Worm (Caenorhabditis elegans) whole organism, young adult: Measurements from ENCODE around the gene gcsh-1.

ENCODE experiments used
- B0336.3 ChIP-seq: fragments of 200-800 bp; sonication (Bioruptor generic); IDR thresholded peaks from 2 replicates; pipeline ENCODE4 v1.3.6; 2022; ENCODE audit warnings: missing genetic modification characterization, missing compliant biosample characterization
- C17E4.6 ChIP-seq: fragments of 200-800 bp; sonication (Bioruptor generic); IDR thresholded peaks from 2 replicates; pipeline ENCODE4 v1.3.6; 2022; ENCODE audit warnings: missing genetic modification reagents, missing genetic modification characterization, missing compliant biosample characterization
- F22D6.2 ChIP-seq: sonication (generic microtip); optimal IDR thresholded peaks from 2 replicates; lab custom pipeline; 2016; ENCODE audit warnings: mild to moderate bottlenecking, missing genetic modification characterization, missing compliant biosample characterization
- K12H6.12 ChIP-seq: fragments of 200-800 bp; sonication (Bioruptor generic); optimal IDR thresholded peaks from 2 replicates; lab custom pipeline; 2018; ENCODE audit warnings: mild to moderate bottlenecking, missing genetic modification characterization, missing compliant biosample characterization
- T07F8.4 ChIP-seq: sonication (generic microtip); optimal IDR thresholded peaks from 2 replicates; lab custom pipeline; 2016; ENCODE audit warnings: mild to moderate bottlenecking, missing genetic modification characterization, moderate library complexity, missing compliant biosample characterization
- ama-1 ChIP-seq, 3 experiments: fragments of 150-350 bp in 1 of 3; sonication (generic microtip) in 2 of 3; optimal IDR thresholded peaks; 2 replicates each; lab custom pipeline; 2014 to 2018; ENCODE audit warnings: missing biosample characterization in 2 of 3, missing genetic modification characterization in 2 of 3, missing genetic modification reagents in 2 of 3
- atf-7 ChIP-seq: sonication (generic microtip); optimal IDR thresholded peaks from 2 replicates; lab custom pipeline; 2017; ENCODE audit warnings: mild to moderate bottlenecking, missing genetic modification characterization, missing compliant biosample characterization
- athp-1 ChIP-seq: sonication (generic microtip); optimal IDR thresholded peaks from 2 replicates; lab custom pipeline; 2017; ENCODE audit warnings: mild to moderate bottlenecking, missing genetic modification characterization, missing compliant biosample characterization
- bed-1 ChIP-seq: fragments of 200-800 bp; sonication (Bioruptor generic); IDR thresholded peaks from 2 replicates; pipeline ENCODE4 v1.3.6; 2022; ENCODE audit warnings: missing genetic modification reagents, missing genetic modification characterization, missing compliant biosample characterization
- cebp-1 ChIP-seq, 2 experiments: fragments of 200-800 bp in 1 of 2; sonication (Bioruptor generic) in 1 of 2; sonication (generic microtip) in 1 of 2; IDR thresholded peaks in 1 of 2; optimal IDR thresholded peaks in 1 of 2; 2 replicates each; pipeline versions ENCODE4 v1.3.6 to Lab custom; 2017 to 2022; ENCODE audit warnings: missing compliant biosample characterization in 2 of 2, missing genetic modification characterization in 2 of 2, mild to moderate bottlenecking in 1 of 2, missing genetic modification reagents in 1 of 2, moderate library complexity in 1 of 2
- ceh-58 ChIP-seq: fragments of 200-800 bp; sonication (Bioruptor generic); IDR thresholded peaks from 2 replicates; pipeline ENCODE4 v1.3.6; 2022; ENCODE audit warnings: missing genetic modification characterization, missing compliant biosample characterization
- chd-7 ChIP-seq: sonication (generic microtip); optimal IDR thresholded peaks from 2 replicates; lab custom pipeline; 2016; ENCODE audit warnings: mild to moderate bottlenecking, missing genetic modification characterization, moderate library complexity, missing compliant biosample characterization
- gei-17 ChIP-seq: fragments of 200-800 bp; sonication (Bioruptor generic); optimal IDR thresholded peaks from 2 replicates; lab custom pipeline; 2018; ENCODE audit warnings: mild to moderate bottlenecking, missing genetic modification characterization, missing compliant biosample characterization
- hsf-1 ChIP-seq: fragments of 200-800 bp; sonication (Bioruptor generic); IDR thresholded peaks from 2 replicates; pipeline ENCODE4 v1.3.6; 2022; ENCODE audit warnings: missing genetic modification reagents, missing genetic modification characterization, missing compliant biosample characterization
- let-526 ChIP-seq: fragments of 200-800 bp; sonication (Bioruptor generic); IDR thresholded peaks from 2 replicates; pipeline ENCODE4 v1.3.6; 2022; ENCODE audit warnings: missing genetic modification reagents, missing genetic modification characterization, missing compliant biosample characterization
- let-607 ChIP-seq, 2 experiments: fragments of 200-800 bp in 1 of 2; sonication (Bioruptor generic) in 1 of 2; sonication (generic microtip) in 1 of 2; optimal IDR thresholded peaks; 2 replicates each; lab custom pipeline; 2016 to 2018; ENCODE audit warnings: mild to moderate bottlenecking in 2 of 2, missing compliant biosample characterization in 2 of 2, missing genetic modification characterization in 2 of 2, moderate library complexity in 2 of 2, missing genotype in 1 of 2
- lin-40 ChIP-seq: sonication (generic microtip); optimal IDR thresholded peaks from 2 replicates; lab custom pipeline; 2016; ENCODE audit warnings: missing genetic modification characterization, mild to moderate bottlenecking, missing compliant biosample characterization, missing genotype, missing genetic modification reagents
- mxl-1 ChIP-seq: sonication (generic microtip); optimal IDR thresholded peaks from 2 replicates; lab custom pipeline; 2016; ENCODE audit warnings: missing genetic modification characterization, missing compliant biosample characterization
- nhr-179 ChIP-seq: sonication (generic microtip); optimal IDR thresholded peaks from 2 replicates; lab custom pipeline; 2016; ENCODE audit warnings: mild to moderate bottlenecking, missing genetic modification characterization, missing compliant biosample characterization
- nhr-80 ChIP-seq: sonication (generic microtip); optimal IDR thresholded peaks from 2 replicates; lab custom pipeline; 2016; ENCODE audit warnings: missing genetic modification characterization, missing compliant biosample characterization
- nhr-90 ChIP-seq: sonication (generic microtip); optimal IDR thresholded peaks from 2 replicates; lab custom pipeline; 2016; ENCODE audit warnings: missing genotype, mild to moderate bottlenecking, missing genetic modification characterization, missing compliant biosample characterization
- pha-4 ChIP-seq: fragments of 150-350 bp; sonication (generic microtip); optimal IDR thresholded peaks from 2 replicates; lab custom pipeline; 2014; ENCODE audit warnings: missing biosample characterization, missing genetic modification reagents, missing genetic modification characterization
- snpc-4 ChIP-seq, 5 experiments: fragments of 150-350 bp in 1 of 5; sonication (generic microtip) in 4 of 5; optimal IDR thresholded peaks; 2 replicates each; lab custom pipeline; 2014 to 2018; ENCODE audit warnings: missing genetic modification characterization in 5 of 5, missing biosample characterization in 3 of 5, antibody characterized with exemption in 2 of 5, mild to moderate bottlenecking in 2 of 5, missing compliant biosample characterization in 2 of 5, missing genotype in 2 of 5, moderate library complexity in 2 of 5, missing genetic modification reagents in 1 of 5
- tbp1 ChIP-seq: fragments of 200-800 bp; sonication (Bioruptor generic); optimal IDR thresholded peaks from 2 replicates; lab custom pipeline; 2018; ENCODE audit warnings: mild to moderate bottlenecking, missing genetic modification characterization, missing compliant biosample characterization
- tlf-1 ChIP-seq: fragments of 200-800 bp; sonication (Bioruptor generic); optimal IDR thresholded peaks from 2 replicates; lab custom pipeline; 2018; ENCODE audit warnings: mild to moderate bottlenecking, missing genetic modification characterization, missing compliant biosample characterization
- unc-62 ChIP-seq: fragments of 150-350 bp; optimal IDR thresholded peaks from 2 replicates; lab custom pipeline; 2014; ENCODE audit warnings: missing biosample characterization, missing genetic modification reagents, missing genetic modification characterization
- ztf-18 ChIP-seq: sonication (generic microtip); optimal IDR thresholded peaks from 2 replicates; lab custom pipeline; 2016; ENCODE audit warnings: missing genotype, mild to moderate bottlenecking, missing genetic modification characterization, missing compliant biosample characterization
- ztf-22 ChIP-seq: fragments of 200-800 bp; sonication (Bioruptor generic); optimal IDR thresholded peaks from 2 replicates; lab custom pipeline; 2018; ENCODE audit warnings: mild to moderate bottlenecking, missing genetic modification characterization, moderate library complexity, missing compliant biosample characterization
- ztf-3 ChIP-seq: fragments of 200-800 bp; sonication (Bioruptor generic); optimal IDR thresholded peaks from 2 replicates; lab custom pipeline; 2018; ENCODE audit warnings: mild to moderate bottlenecking, missing genetic modification characterization, missing compliant biosample characterization

The gcsh-1 gene

ce11 chrX:14500422-14501058, 14.3 kb downstream of the gcsh-1 start:
- TF ChIP-seq unc-62 (no peak), cebp-1 (GFP tag; IDR thresholded peaks at IDR 0.05; lab: Robert Waterston, UW) (no peak), cebp-1 (tag; optimal IDR thresholded peaks at IDR 0.05; lab: Kevin White, UChicago) (peak; percentile 50), mxl-1 (tag; lab: Kevin White, UChicago) (no peak), snpc-4 (GFP tag; optimal IDR thresholded peaks at IDR 0.05; lab: Kevin White, UChicago) (no peak), snpc-4 (tag; optimal IDR thresholded peaks at IDR 0.05; lab: Kevin White, UChicago) (peak in 3 of 4 experiments; percentile 0 to 42 (median 28)), tlf-1 (GFP tag; lab: Kevin White, UChicago) (peak; percentile 72), athp-1 (tag; lab: Kevin White, UChicago) (no peak), ztf-18 (tag; lab: Kevin White, UChicago) (no peak), ztf-22 (GFP tag; lab: Kevin White, UChicago) (peak; percentile 89), nhr-90 (tag; lab: Kevin White, UChicago) (peak; percentile 40), pha-4 (tag; lab: Kevin White, UChicago) (peak; percentile 43), T07F8.4 (tag; lab: Kevin White, UChicago) (no peak), ztf-3 (GFP tag; lab: Kevin White, UChicago) (no peak), chd-7 (tag; lab: Kevin White, UChicago) (peak; percentile 69), tbp1 (peak; percentile 46), let-607 (tag; optimal IDR thresholded peaks at IDR 0.05; lab: Kevin White, UChicago) (peak in 1 of 2 experiments; percentile 88), F22D6.2 (tag; lab: Kevin White, UChicago) (peak; percentile 24), nhr-80 (tag; lab: Kevin White, UChicago) (peak; percentile 97), B0336.3 (GFP tag; lab: Robert Waterston, UW) (peak; percentile 51; the same call in 1 of the 2 replicates), gei-17 (GFP tag; lab: Kevin White, UChicago) (peak; percentile 19), lin-40 (tag; lab: Kevin White, UChicago) (peak; percentile 69), atf-7 (peak; percentile 92)

- TF ChIP-seq let-526 (GFP tag; lab: Robert Waterston, UW) (no peak), unc-62 (peak; percentile 17)
Observed at ce11 chrX:14499830-14500409, 15.0 kb downstream of the gcsh-1 start.

- no peak for TF ChIP-seq bed-1 (GFP tag; lab: Robert Waterston, UW)
- TF ChIP-seq ama-1 (optimal IDR thresholded peaks at IDR 0.05; lab: Kevin White, UChicago): no peak
- no peak for TF ChIP-seq ama-1 (GFP tag; optimal IDR thresholded peaks at IDR 0.05; lab: Kevin White, UChicago)
- no peak for TF ChIP-seq hsf-1 (GFP tag; lab: Robert Waterston, UW)
- peak; percentile 3 for TF ChIP-seq nhr-80 (tag; lab: Kevin White, UChicago)
- TF ChIP-seq, all 124 proteins: peak for 1
Observed at ce11 chrX:14496545-14496944, 18.3 kb downstream of the gcsh-1 start.

- no peak for TF ChIP-seq C17E4.6 (GFP tag; lab: Robert Waterston, UW)
- TF ChIP-seq nhr-179 (tag; lab: Kevin White, UChicago): no peak
- TF ChIP-seq T07F8.4 (tag; lab: Kevin White, UChicago): no peak
- TF ChIP-seq ceh-58 (GFP tag; lab: Robert Waterston, UW): no peak
- TF ChIP-seq K12H6.12 (tag; lab: Kevin White, UChicago): no peak
Observed at ce11 chrX:14495785-14496184, 19.1 kb downstream of the gcsh-1 start, which contains the start of gene ztf-14. TSS of gene ztf-14 (plus strand) at chrX:14496085.
